Fruit fly (Drosophila melanogaster) whole organism, embryonic: ENCODE results near the gene CG45011.
A peak's percentile ranks its signal among the peaks of the same experiment; 100 is the strongest.

Experiments used
- B-H2 ChIP-seq: fragments of 200-800 bp; sonication (Bioruptor generic); optimal IDR thresholded peaks from 2 replicates; lab custom pipeline; 2018; ENCODE audit warnings: missing biosample characterization, mild to moderate bottlenecking, missing genetic modification characterization
- BEAF-32 ChIP-seq: fragments of 200-800 bp; sonication (Bioruptor generic); optimal IDR thresholded peaks from 3 replicates; lab custom pipeline; 2017; ENCODE audit warnings: missing biosample characterization, missing genetic modification characterization, mild to moderate bottlenecking, moderate library complexity, missing genetic modification reagents
- Bgb ChIP-seq: fragments of 200-800 bp; sonication (Bioruptor generic); IDR thresholded peaks from 2 replicates; pipeline ENCODE4 v1.3.6; 2022; ENCODE audit warnings: missing biosample characterization, missing genetic modification characterization; ENCODE audit not compliant: partially characterized antibody
- CG10147 ChIP-seq: fragments of 200-800 bp; sonication (Bioruptor generic); optimal IDR thresholded peaks from 2 replicates; lab custom pipeline; 2019; ENCODE audit warnings: missing biosample characterization, mild to moderate bottlenecking, missing genetic modification characterization, moderate library complexity
- CG11093 ChIP-seq: fragments of 200-800 bp; sonication (Bioruptor generic); IDR thresholded peaks from 3 replicates; pipeline ENCODE4 v1.3.6; 2022; ENCODE audit warnings: missing biosample characterization, missing genetic modification characterization
- CG12236 ChIP-seq: fragments of 200-800 bp; sonication (Bioruptor generic); optimal IDR thresholded peaks from 2 replicates; lab custom pipeline; 2016; ENCODE audit warnings: missing biosample characterization, missing genetic modification characterization
- CG15514 ChIP-seq: fragments of 200-800 bp; sonication (Bioruptor generic); optimal IDR thresholded peaks from 3 replicates; lab custom pipeline; 2017; ENCODE audit warnings: missing biosample characterization, missing genetic modification characterization, mild to moderate bottlenecking, moderate library complexity, missing genetic modification reagents
- CG1832 ChIP-seq: fragments of 200-800 bp; sonication (Bioruptor generic); optimal IDR thresholded peaks from 2 replicates; lab custom pipeline; 2017; ENCODE audit warnings: missing biosample characterization, mild to moderate bottlenecking, missing genetic modification characterization, inconsistent platforms
- CG31388 ChIP-seq: fragments of 200-800 bp; sonication (Bioruptor generic); optimal IDR thresholded peaks from 2 replicates; lab custom pipeline; 2016; ENCODE audit warnings: missing biosample characterization, missing genetic modification characterization
- CG3163 ChIP-seq: fragments of 200-800 bp; sonication (Bioruptor generic); optimal IDR thresholded peaks from 3 replicates; lab custom pipeline; 2016; ENCODE audit warnings: missing biosample characterization, missing genetic modification characterization
- CG4730 ChIP-seq: fragments of 200-800 bp; sonication (Bioruptor generic); IDR thresholded peaks from 2 replicates; pipeline ENCODE4 v1.3.6; 2022; ENCODE audit warnings: missing biosample characterization, missing genetic modification characterization
- CG6175 ChIP-seq: fragments of 200-800 bp; sonication (Bioruptor generic); IDR thresholded peaks from 3 replicates; pipeline ENCODE4 v1.3.6; 2022; ENCODE audit warnings: missing biosample characterization, missing genetic modification characterization
- CTCF ChIP-seq: fragments of 200-800 bp; sonication (Bioruptor generic); optimal IDR thresholded peaks from 2 replicates; lab custom pipeline; 2017; ENCODE audit warnings: missing biosample characterization, mild to moderate bottlenecking, missing genetic modification characterization, moderate library complexity
- CkIIα-i1 ChIP-seq: fragments of 200-800 bp; sonication (Bioruptor generic); IDR thresholded peaks from 2 replicates; pipeline ENCODE4 v1.3.6; 2022; ENCODE audit warnings: missing biosample characterization, missing genetic modification characterization
- D19B ChIP-seq: fragments of 200-800 bp; sonication (Bioruptor generic); optimal IDR thresholded peaks from 2 replicates; lab custom pipeline; 2017; ENCODE audit warnings: missing biosample characterization, mild to moderate bottlenecking, missing genetic modification characterization
- Deaf1 ChIP-seq: fragments of 200-800 bp; optimal IDR thresholded peaks from 3 replicates; lab custom pipeline; 2019; ENCODE audit warnings: missing biosample characterization, mild to moderate bottlenecking, missing genetic modification characterization, moderate library complexity
- Drgx ChIP-seq: fragments of 200-800 bp; sonication (Bioruptor generic); IDR thresholded peaks from 2 replicates; pipeline ENCODE4 v1.3.6; 2022; ENCODE audit warnings: missing biosample characterization, missing genetic modification characterization
- Fer3 ChIP-seq: fragments of 200-800 bp; sonication (Bioruptor generic); optimal IDR thresholded peaks from 2 replicates; lab custom pipeline; 2018; ENCODE audit warnings: missing biosample characterization, mild to moderate bottlenecking, missing genetic modification characterization, moderate library complexity
- Gug ChIP-seq: fragments of 200-800 bp; sonication (Bioruptor generic); IDR thresholded peaks from 4 replicates; pipeline ENCODE4 v1.3.6; 2022; ENCODE audit warnings: missing biosample characterization, missing genetic modification characterization
- Hmr ChIP-seq: fragments of 200-800 bp; sonication (Bioruptor generic); optimal IDR thresholded peaks from 3 replicates; lab custom pipeline; 2017; ENCODE audit warnings: mild to moderate bottlenecking, missing biosample characterization, missing genetic modification reagents, missing genetic modification characterization
- Max ChIP-seq: fragments of 200-800 bp; sonication (Bioruptor generic); optimal IDR thresholded peaks from 2 replicates; lab custom pipeline; 2016; ENCODE audit warnings: missing biosample characterization, mild to moderate bottlenecking, missing genetic modification characterization
- Med ChIP-seq: fragments of 200-800 bp; sonication (Bioruptor generic); peaks from one replicate; lab custom pipeline; 2016; ENCODE audit warnings: missing biosample characterization, missing genetic modification characterization, mild to moderate bottlenecking, inconsistent platforms, moderate library complexity
- NfI ChIP-seq: fragments of 200-800 bp; sonication (Bioruptor generic); optimal IDR thresholded peaks from 3 replicates; lab custom pipeline; 2018; ENCODE audit warnings: missing biosample characterization, mild to moderate bottlenecking, missing genetic modification characterization, moderate library complexity
- Trl ChIP-seq, 3 experiments: fragments of >200 bp in 2 of 3; fragments of 200-800 bp in 1 of 3; sonication (Bioruptor generic) in 1 of 3; optimal IDR thresholded peaks; 2 replicates in 1 of 3; 3 replicates in 2 of 3; lab custom pipeline; 2016 to 2017; ENCODE audit warnings: missing biosample characterization in 1 of 3, missing genetic modification characterization in 1 of 3
- Xbp1 ChIP-seq: fragments of 200-800 bp; sonication (Bioruptor generic); optimal IDR thresholded peaks from 3 replicates; lab custom pipeline; 2016; ENCODE audit warnings: missing biosample characterization, mild to moderate bottlenecking, missing genetic modification characterization
- chinmo ChIP-seq: fragments of 200-800 bp; sonication (Bioruptor generic); IDR thresholded peaks from 4 replicates; pipeline ENCODE4 v1.3.6; 2022; ENCODE audit warnings: missing biosample characterization, missing genetic modification characterization; ENCODE audit not compliant: partially characterized antibody
- gcm ChIP-seq: fragments of 200-800 bp; sonication (Bioruptor generic); optimal IDR thresholded peaks from 2 replicates; lab custom pipeline; 2019; ENCODE audit warnings: missing biosample characterization, mild to moderate bottlenecking, missing genetic modification characterization, moderate library complexity
- ham ChIP-seq: fragments of 200-800 bp; sonication (Bioruptor generic); IDR thresholded peaks from 2 replicates; pipeline ENCODE4 v1.3.6; 2022; ENCODE audit warnings: missing biosample characterization, missing genetic modification characterization
- kah ChIP-seq: fragments of 200-800 bp; sonication (Bioruptor generic); optimal IDR thresholded peaks from 2 replicates; lab custom pipeline; 2018; ENCODE audit warnings: missing biosample characterization, mild to moderate bottlenecking, missing genetic modification characterization
- klu ChIP-seq: fragments of 200-800 bp; sonication (Bioruptor generic); IDR thresholded peaks from 2 replicates; pipeline ENCODE4 v1.3.6; 2022; ENCODE audit warnings: missing biosample characterization, missing genetic modification characterization
- mld ChIP-seq: fragments of 200-800 bp; sonication (Bioruptor generic); IDR thresholded peaks from 3 replicates; pipeline ENCODE4 v1.3.6; 2022; ENCODE audit warnings: missing biosample characterization, missing genetic modification characterization; ENCODE audit not compliant: partially characterized antibody
- onecut ChIP-seq: fragments of 200-800 bp; sonication (Bioruptor generic); IDR thresholded peaks from 2 replicates; pipeline ENCODE4 v1.3.6; 2022; ENCODE audit warnings: missing biosample characterization, missing genetic modification characterization
- scrt ChIP-seq: fragments of 200-800 bp; sonication (Bioruptor generic); optimal IDR thresholded peaks from 2 replicates; lab custom pipeline; 2018; ENCODE audit warnings: missing biosample characterization, mild to moderate bottlenecking, missing genetic modification characterization, moderate library complexity
- sens ChIP-seq: fragments of 200-800 bp; sonication (Bioruptor generic); peaks from one replicate; lab custom pipeline; 2016; ENCODE audit warnings: missing biosample characterization, missing genetic modification characterization
- sisA ChIP-seq: fragments of 200-800 bp; sonication (Bioruptor generic); IDR thresholded peaks from 2 replicates; pipeline ENCODE4 v1.3.6; 2022; ENCODE audit warnings: missing biosample characterization, missing genetic modification characterization
- slou ChIP-seq: fragments of 200-800 bp; sonication (Bioruptor generic); optimal IDR thresholded peaks from 3 replicates; lab custom pipeline; 2016; ENCODE audit warnings: missing biosample characterization, missing genetic modification characterization
- so ChIP-seq: fragments of 200-800 bp; sonication (Bioruptor generic); IDR thresholded peaks from 3 replicates; pipeline ENCODE4 v1.3.6; 2022; ENCODE audit warnings: missing biosample characterization, missing genetic modification characterization
- sqz ChIP-seq: fragments of 200-800 bp; sonication (Bioruptor generic); optimal IDR thresholded peaks from 3 replicates; lab custom pipeline; 2018; ENCODE audit warnings: missing biosample characterization, mild to moderate bottlenecking, missing genetic modification characterization
- stc ChIP-seq: fragments of 200-800 bp; sonication (Bioruptor generic); IDR thresholded peaks from 2 replicates; pipeline ENCODE4 v1.3.6; 2022; ENCODE audit warnings: missing biosample characterization, missing genetic modification characterization
- zen ChIP-seq: fragments of 200-800 bp; sonication (Bioruptor generic); optimal IDR thresholded peaks from 3 replicates; lab custom pipeline; 2018; ENCODE audit warnings: missing biosample characterization, mild to moderate bottlenecking, missing genetic modification characterization, moderate library complexity

CG45011 gene

dm6 chr2L:11874232-11874765 lies 40.4 kb downstream of the CG45011 start (continued):
- TF ChIP-seq CG6175 (GFP tag; lab: Robert Waterston, UW) (0 out of 3 replicates have a peak, but pooled peaks have one; percentile 38), sisA (no peak), CG31388 (GFP tag; lab: Kevin White, UChicago) (no peak), ham (no peak), Deaf1 (peak; percentile 33), Fer3 (tag; lab: Kevin White, UChicago) (no peak), BEAF-32 (GFP tag; lab: Kevin White, UChicago) (no peak), CG15514 (peak; percentile 72), stc (GFP tag; lab: Robert Waterston, UW) (no peak), NfI (GFP tag; lab: Kevin White, UChicago) (no peak), so (GFP tag; lab: Robert Waterston, UW) (no peak), Gug (GFP tag; lab: Robert Waterston, UW) (no peak), klu (no peak), Max (GFP tag; lab: Kevin White, UChicago) (no peak), D19B (no peak), Bgb (GFP tag; lab: Robert Waterston, UW) (peak; percentile 22; the same call in 1 of the 2 replicates), CG4730 (GFP tag; lab: Robert Waterston, UW) (no peak), Hmr (GFP tag; lab: Kevin White, UChicago) (peak; percentile 3)
- TF ChIP-seq, all 482 proteins: peak for 19

dm6 chr2L:11874890-11875289 lies 41.0 kb downstream of the CG45011 start:
- TF ChIP-seq gcm (no peak), sens (GFP tag; lab: Kevin White, UChicago) (peak; percentile 8), CG1832 (GFP tag; lab: Kevin White, UChicago) (no peak), onecut (GFP tag; lab: Robert Waterston, UW) (peak; percentile 61), scrt (GFP tag; lab: Kevin White, UChicago) (peak; percentile 98), sqz (peak; percentile 3), CG11093 (GFP tag; lab: Robert Waterston, UW) (no peak), mld (GFP tag; lab: Robert Waterston, UW) (no peak), zen (no peak), CG12236 (no peak), kah (GFP tag; lab: Kevin White, UChicago) (peak; percentile 96), slou (GFP tag; lab: Kevin White, UChicago) (no peak), B-H2 (no peak), CkIIα-i1 (GFP tag; lab: Robert Waterston, UW) (no peak), Trl (optimal IDR thresholded peaks at IDR 0.05; lab: Kevin White, UChicago) (peak; percentile 42 to 60), Trl (GFP tag; optimal IDR thresholded peaks at IDR 0.05; lab: Kevin White, UChicago) (no peak), Drgx (GFP tag; lab: Robert Waterston, UW) (no peak), CG10147 (GFP tag; lab: Kevin White, UChicago) (no peak), chinmo (GFP tag; lab: Robert Waterston, UW) (0 out of 4 replicates have a peak, but pooled peaks have one; percentile 15), Xbp1 (GFP tag; lab: Kevin White, UChicago) (no peak)

dm6 chr2L:11878812-11879328 lies 45.0 kb downstream of the CG45011 start:
- TF ChIP-seq Trl (optimal IDR thresholded peaks at IDR 0.05; lab: Kevin White, UChicago) (peak; percentile 48 to 75), Trl (GFP tag; optimal IDR thresholded peaks at IDR 0.05; lab: Kevin White, UChicago) (no peak), kah (GFP tag; lab: Kevin White, UChicago) (no peak), CG3163 (GFP tag; lab: Kevin White, UChicago) (peak; percentile 81), Med (GFP tag; lab: Kevin White, UChicago) (peak; percentile 10), CTCF (GFP tag; lab: Kevin White, UChicago) (peak; percentile 90)
